Worm (Caenorhabditis elegans) whole organism, L2 larva: ENCODE results near the gene clec-264.

ENCODE experiments used
- F13H6.1 ChIP-seq: sonication (generic microtip); optimal IDR thresholded peaks from 2 replicates; lab custom pipeline; 2016; ENCODE audit warnings: missing genetic modification characterization, missing compliant biosample characterization
- aly-2 ChIP-seq: fragments of 150-350 bp; optimal IDR thresholded peaks from 2 replicates; lab custom pipeline; 2014; ENCODE audit warnings: missing biosample characterization, missing genetic modification characterization
- blmp-1 ChIP-seq: sonication (generic microtip); optimal IDR thresholded peaks from 2 replicates; lab custom pipeline; 2017; ENCODE audit warnings: missing genetic modification characterization, mild to moderate bottlenecking, missing compliant biosample characterization, antibody characterized with exemption, moderate library complexity; ENCODE audit not compliant: insufficient read depth
- ceh-82 ChIP-seq: fragments of 150-350 bp; optimal IDR thresholded peaks from 2 replicates; lab custom pipeline; 2014; ENCODE audit warnings: missing biosample characterization, missing genetic modification characterization
- crh-2 ChIP-seq: sonication (generic microtip); optimal IDR thresholded peaks from 2 replicates; lab custom pipeline; 2017; ENCODE audit warnings: missing biosample characterization, missing genetic modification characterization
- elt-3 ChIP-seq: sonication (generic microtip); optimal IDR thresholded peaks from 2 replicates; lab custom pipeline; 2017; ENCODE audit warnings: missing biosample characterization, missing genetic modification characterization
- lin-11 ChIP-seq: fragments of 150-350 bp; sonication (generic microtip); optimal IDR thresholded peaks from 2 replicates; lab custom pipeline; 2014; ENCODE audit warnings: missing biosample characterization, missing genetic modification characterization, inconsistent platforms, mixed read lengths
- lin-39 ChIP-seq: fragments of 150-350 bp; optimal IDR thresholded peaks from 2 replicates; lab custom pipeline; 2014; ENCODE audit warnings: missing biosample characterization, missing genetic modification reagents, missing genetic modification characterization
- lsy-2 ChIP-seq, 2 experiments: fragments of 150-350 bp in 1 of 2; sonication (generic microtip) in 1 of 2; optimal IDR thresholded peaks; 2 replicates each; lab custom pipeline; 2014 to 2017; ENCODE audit warnings: missing biosample characterization in 2 of 2, missing genetic modification characterization in 2 of 2
- nhr-12 ChIP-seq: fragments of 150-350 bp; optimal IDR thresholded peaks from 2 replicates; lab custom pipeline; 2014; ENCODE audit warnings: missing biosample characterization, missing genetic modification characterization
- nhr-237 ChIP-seq: fragments of 150-350 bp; optimal IDR thresholded peaks from 2 replicates; lab custom pipeline; 2014; ENCODE audit warnings: missing biosample characterization, missing genetic modification characterization
- unc-39 ChIP-seq: fragments of 150-350 bp; optimal IDR thresholded peaks from 2 replicates; lab custom pipeline; 2014; ENCODE audit warnings: missing biosample characterization, missing genetic modification characterization
- ztf-11 ChIP-seq: sonication (generic microtip); optimal IDR thresholded peaks from 2 replicates; lab custom pipeline; 2017; ENCODE audit warnings: missing biosample characterization, missing genetic modification characterization

- TF ChIP-seq lsy-2 (tag; optimal IDR thresholded peaks at IDR 0.05; lab: Kevin White, UChicago) (no peak), F13H6.1 (no peak), aly-2 (no peak), elt-3 (tag; lab: Kevin White, UChicago) (no peak), ceh-82 (tag; lab: Kevin White, UChicago) (no peak), blmp-1 (no peak), unc-39 (no peak), ztf-11 (tag; lab: Kevin White, UChicago) (no peak), nhr-237 (tag; lab: Kevin White, UChicago) (no peak), nhr-12 (no peak), crh-2 (no peak), lin-39 (no peak), lin-11 (tag; lab: Kevin White, UChicago) (no peak)
These were observed 41.4 kb upstream of the clec-264 start for ce11 chrV:20891871-20892270.
